Fruit fly (Drosophila melanogaster) whole organism, prepupa: ENCODE measurements around the gene CG17996.

Source experiments
- CG10669 ChIP-seq: fragments of 200-800 bp; sonication (Bioruptor generic); optimal IDR thresholded peaks from 3 replicates; lab custom pipeline; 2018; ENCODE audit warnings: missing biosample characterization, mild to moderate bottlenecking, missing genetic modification characterization, moderate library complexity
- CG11294 ChIP-seq: fragments of 200-800 bp; sonication (Bioruptor generic); IDR thresholded peaks from 2 replicates; pipeline ENCODE4 v1.3.6; 2022; ENCODE audit warnings: missing biosample characterization, missing genetic modification characterization
- CG11762 ChIP-seq: fragments of 200-800 bp; sonication (Bioruptor generic); optimal IDR thresholded peaks from 3 replicates; lab custom pipeline; 2016; ENCODE audit warnings: missing biosample characterization, missing genetic modification characterization; ENCODE audit not compliant: insufficient read depth
- CG16779 ChIP-seq: fragments of 200-800 bp; sonication (Bioruptor generic); optimal IDR thresholded peaks from 3 replicates; lab custom pipeline; 2017; ENCODE audit warnings: missing biosample characterization, mild to moderate bottlenecking, missing genetic modification characterization
- CG32006 ChIP-seq: fragments of 200-800 bp; sonication (Bioruptor generic); optimal IDR thresholded peaks from 3 replicates; lab custom pipeline; 2017; ENCODE audit warnings: missing biosample characterization, mild to moderate bottlenecking, missing genetic modification characterization
- CG3919 ChIP-seq: fragments of 200-800 bp; sonication (Bioruptor generic); optimal IDR thresholded peaks from 3 replicates; lab custom pipeline; 2016; ENCODE audit warnings: missing biosample characterization, missing genetic modification characterization
- CG6276 ChIP-seq: fragments of 200-800 bp; sonication (Bioruptor generic); optimal IDR thresholded peaks from 2 replicates; lab custom pipeline; 2017; ENCODE audit warnings: missing biosample characterization, mild to moderate bottlenecking, missing genetic modification characterization
- CG6808 ChIP-seq: fragments of 200-800 bp; sonication (Bioruptor generic); optimal IDR thresholded peaks from 3 replicates; lab custom pipeline; 2017; ENCODE audit warnings: missing biosample characterization, missing genetic modification characterization, mild to moderate bottlenecking, moderate library complexity, missing genetic modification reagents
- CG7368 ChIP-seq: fragments of 200-800 bp; sonication (Bioruptor generic); optimal IDR thresholded peaks from 3 replicates; lab custom pipeline; 2016; ENCODE audit warnings: missing biosample characterization, missing genetic modification characterization
- CG9139 ChIP-seq: fragments of 200-800 bp; sonication (Bioruptor generic); optimal IDR thresholded peaks from 3 replicates; lab custom pipeline; 2017; ENCODE audit warnings: missing biosample characterization, mild to moderate bottlenecking, missing genetic modification characterization
- Eip75B ChIP-seq: fragments of 200-800 bp; sonication (Bioruptor generic); optimal IDR thresholded peaks from 3 replicates; lab custom pipeline; 2016; ENCODE audit warnings: missing biosample characterization, missing genetic modification characterization
- Eip78C ChIP-seq: fragments of 200-800 bp; sonication (Bioruptor generic); peaks from one replicate; lab custom pipeline; 2016; ENCODE audit warnings: missing biosample characterization, missing genetic modification characterization
- Ets21C ChIP-seq: fragments of 200-800 bp; sonication (Bioruptor generic); optimal IDR thresholded peaks from 3 replicates; lab custom pipeline; 2016; ENCODE audit warnings: missing biosample characterization, missing genetic modification characterization
- Ets96B ChIP-seq: fragments of 200-800 bp; optimal IDR thresholded peaks from 2 replicates; lab custom pipeline; 2019; ENCODE audit warnings: missing biosample characterization, mild to moderate bottlenecking, missing genetic modification characterization, moderate library complexity
- Gug ChIP-seq: fragments of 200-800 bp; sonication (Bioruptor generic); IDR thresholded peaks from 2 replicates; pipeline ENCODE4 v1.3.6; 2022; ENCODE audit warnings: missing biosample characterization, missing genetic modification characterization
- Hr38 ChIP-seq: sonication (Bioruptor generic); optimal IDR thresholded peaks from 2 replicates; lab custom pipeline; 2016; ENCODE audit warnings: missing biosample characterization, missing genetic modification characterization
- Hr39 ChIP-seq: fragments of 200-800 bp; sonication (Bioruptor generic); optimal IDR thresholded peaks from 2 replicates; lab custom pipeline; 2016; ENCODE audit warnings: missing biosample characterization, missing genetic modification characterization
- Hr4 ChIP-seq: fragments of 200-800 bp; sonication (Bioruptor generic); optimal IDR thresholded peaks from 3 replicates; lab custom pipeline; 2016; ENCODE audit warnings: missing biosample characterization, missing genetic modification characterization
- Smox ChIP-seq: fragments of 200-800 bp; sonication (Bioruptor generic); optimal IDR thresholded peaks from 3 replicates; lab custom pipeline; 2016; ENCODE audit warnings: missing biosample characterization, missing genetic modification characterization
- Sox102F ChIP-seq: fragments of 200-800 bp; sonication (Bioruptor generic); optimal IDR thresholded peaks from 2 replicates; lab custom pipeline; 2016; ENCODE audit warnings: missing biosample characterization, mild to moderate bottlenecking, missing genetic modification characterization
- Sox15 ChIP-seq: fragments of 200-800 bp; sonication (Bioruptor generic); optimal IDR thresholded peaks from 3 replicates; lab custom pipeline; 2016; ENCODE audit warnings: missing biosample characterization, missing genetic modification characterization
- achi ChIP-seq: fragments of 200-800 bp; sonication (Bioruptor generic); optimal IDR thresholded peaks from 3 replicates; lab custom pipeline; 2016; ENCODE audit warnings: missing biosample characterization, missing genetic modification characterization
- acj6 ChIP-seq: fragments of 200-800 bp; sonication (Bioruptor generic); optimal IDR thresholded peaks from 3 replicates; lab custom pipeline; 2016; ENCODE audit warnings: missing biosample characterization, missing genetic modification characterization
- cyc ChIP-seq: fragments of 200-800 bp; sonication (Bioruptor generic); optimal IDR thresholded peaks from 3 replicates; lab custom pipeline; 2016; ENCODE audit warnings: missing biosample characterization, missing genetic modification characterization
- dac ChIP-seq: fragments of 200-800 bp; sonication (Bioruptor generic); optimal IDR thresholded peaks from 2 replicates; lab custom pipeline; 2017; ENCODE audit warnings: missing biosample characterization, mild to moderate bottlenecking, missing genetic modification characterization
- dsx ChIP-seq: fragments of 200-800 bp; optimal IDR thresholded peaks from 3 replicates; lab custom pipeline; 2019; ENCODE audit warnings: missing biosample characterization, mild to moderate bottlenecking, missing genetic modification characterization, moderate library complexity; ENCODE audit not compliant: poor library complexity, severe bottlenecking
- eg ChIP-seq: fragments of 200-800 bp; sonication (Bioruptor generic); IDR thresholded peaks from 3 replicates; pipeline ENCODE4 v1.3.6; 2022; ENCODE audit warnings: missing biosample characterization, missing genetic modification characterization
- esn ChIP-seq: fragments of 200-800 bp; sonication (Bioruptor generic); optimal IDR thresholded peaks from 2 replicates; lab custom pipeline; 2016; ENCODE audit warnings: missing biosample characterization, mild to moderate bottlenecking, missing genetic modification characterization, moderate library complexity
- net ChIP-seq: fragments of 200-800 bp; sonication (Bioruptor generic); optimal IDR thresholded peaks from 3 replicates; lab custom pipeline; 2016; ENCODE audit warnings: missing biosample characterization, missing genetic modification characterization
- pdm3 ChIP-seq: fragments of 200-800 bp; sonication (Bioruptor generic); optimal IDR thresholded peaks from 3 replicates; lab custom pipeline; 2016; ENCODE audit warnings: missing biosample characterization, missing genetic modification characterization
- salr ChIP-seq, 2 experiments: fragments of 200-800 bp; sonication (Bioruptor generic); optimal IDR thresholded peaks; 3 replicates each; lab custom pipeline; 2016 to 2018; ENCODE audit warnings: missing biosample characterization in 2 of 2, missing genetic modification characterization in 2 of 2, mild to moderate bottlenecking in 1 of 2
- ss ChIP-seq, 2 experiments: fragments of 200-800 bp; sonication (Bioruptor generic); optimal IDR thresholded peaks; 2 replicates in 1 of 2; 3 replicates in 1 of 2; lab custom pipeline; 2017 to 2018; ENCODE audit warnings: mild to moderate bottlenecking in 2 of 2, missing biosample characterization in 2 of 2, missing genetic modification characterization in 2 of 2, moderate library complexity in 1 of 2
- topi ChIP-seq: fragments of 200-800 bp; sonication (Bioruptor generic); optimal IDR thresholded peaks from 3 replicates; lab custom pipeline; 2016; ENCODE audit warnings: missing biosample characterization, missing genetic modification characterization
- vri ChIP-seq: fragments of 200-800 bp; sonication (Bioruptor generic); optimal IDR thresholded peaks from 3 replicates; lab custom pipeline; 2016; ENCODE audit warnings: missing biosample characterization, mild to moderate bottlenecking, missing genetic modification characterization

The CG17996 gene

DNA sequence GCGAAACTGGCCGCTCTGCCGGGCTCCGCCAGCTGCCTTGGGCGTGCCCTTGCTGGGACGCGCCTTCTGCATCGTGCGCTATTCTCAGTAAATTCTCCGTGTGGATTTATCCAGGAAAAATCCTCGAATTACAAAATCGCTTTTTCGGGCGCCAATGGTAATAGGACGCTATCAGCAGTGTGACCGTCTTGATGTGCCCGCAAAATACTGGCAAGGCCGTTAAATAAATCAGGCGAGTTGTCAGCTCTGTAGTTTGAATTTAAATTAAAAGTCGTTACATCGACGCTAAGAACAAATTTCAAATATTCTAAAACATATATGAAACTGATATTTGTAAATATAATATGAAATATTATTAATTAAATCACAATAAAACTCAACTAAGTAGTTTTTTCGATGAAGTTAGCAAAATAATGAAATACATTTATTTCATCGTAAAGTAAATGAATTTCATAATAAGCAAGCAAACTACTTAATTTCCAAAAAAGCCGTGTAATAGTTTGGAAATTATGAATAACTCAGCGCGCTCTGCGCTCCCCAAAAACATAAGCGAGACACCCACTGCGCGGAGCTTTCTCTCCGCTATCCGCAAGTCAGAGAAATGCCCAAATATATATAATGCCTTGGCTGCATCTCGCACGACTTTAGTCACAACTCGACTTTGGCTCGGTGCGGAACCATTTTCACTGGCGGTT lies 7.5 kb upstream of the CG17996 start, which contains the start of the genes glu and ChLD3:
Gene glu (minus strand): TSS at position 183 of the 695 bp plus-strand sequence.
Gene ChLD3 (plus strand): TSS at position 645 of the 695 bp plus-strand sequence.
- TF ChIP-seq CG16779 (tag; lab: Kevin White, UChicago) (no peak), Gug (no peak), pdm3 (GFP tag; lab: Kevin White, UChicago) (no peak), Smox (no peak), CG7368 (no peak), Hr39 (GFP tag; lab: Kevin White, UChicago) (no peak), CG11294 (GFP tag; lab: Robert Waterston, UW) (no peak)

- TF ChIP-seq CG32006 (GFP tag; lab: Kevin White, UChicago) = no peak
- TF ChIP-seq dsx (GFP tag; lab: Kevin White, UChicago) = no peak
- no peak for TF ChIP-seq CG11294 (GFP tag; lab: Robert Waterston, UW)
- no peak for TF ChIP-seq CG6276 (GFP tag; lab: Kevin White, UChicago)
- no peak for TF ChIP-seq Sox102F (GFP tag; lab: Kevin White, UChicago)
- no peak for TF ChIP-seq dac (GFP tag; lab: Kevin White, UChicago)
- TF ChIP-seq Sox15 = no peak
- no peak for TF ChIP-seq Hr4 (GFP tag; lab: Kevin White, UChicago)
- no peak for TF ChIP-seq CG3919
- TF ChIP-seq CG10669 = no peak
- no peak for TF ChIP-seq CG11762 (GFP tag; lab: Kevin White, UChicago)
- TF ChIP-seq esn = no peak
- no peak for TF ChIP-seq ss (GFP tag; optimal IDR thresholded peaks at IDR 0.05; lab: Kevin White, UChicago)
- no peak for TF ChIP-seq net (GFP tag; lab: Kevin White, UChicago)
- TF ChIP-seq vri (GFP tag; lab: Kevin White, UChicago) = no peak
Measured at dm6 chr2L:16732338-16732892, 1.6 kb upstream of the CG17996 start, which contains the start of gene Nubp1. TSS of gene Nubp1 (plus strand) at chr2L:16732550.

- TF ChIP-seq Sox15 = no peak
- no peak for TF ChIP-seq ss (GFP tag; optimal IDR thresholded peaks at IDR 0.05; lab: Kevin White, UChicago)
- no peak for TF ChIP-seq Ets96B (tag; lab: Kevin White, UChicago)
- TF ChIP-seq Hr38 (GFP tag; lab: Kevin White, UChicago) = no peak
- no peak for TF ChIP-seq topi (GFP tag; lab: Kevin White, UChicago)
- TF ChIP-seq cyc = no peak
- TF ChIP-seq achi (GFP tag; lab: Kevin White, UChicago) = no peak
- TF ChIP-seq salr (GFP tag; optimal IDR thresholded peaks at IDR 0.05; lab: Kevin White, UChicago) = no peak
- TF ChIP-seq Ets21C (GFP tag; lab: Kevin White, UChicago) = no peak
- no peak for TF ChIP-seq acj6 (GFP tag; lab: Kevin White, UChicago)
- no peak for TF ChIP-seq CG6808 (GFP tag; lab: Kevin White, UChicago)
- TF ChIP-seq Eip78C (GFP tag; lab: Kevin White, UChicago) = no peak
- no peak for TF ChIP-seq CG9139 (GFP tag; lab: Kevin White, UChicago)
- no peak for TF ChIP-seq eg (GFP tag; lab: Robert Waterston, UW)
Measured at dm6 chr2L:16731799-16732198, 960 bp upstream of the CG17996 start, which contains the start of gene Prosbeta4. TSS of gene Prosbeta4 (minus strand) at chr2L:16732133.

- TF ChIP-seq Eip75B (GFP tag; lab: Kevin White, UChicago) (no peak), esn (peak; percentile 47)
Measured at dm6 chr2L:16729556-16729955, 1.3 kb downstream of the CG17996 start, which contains the start of gene Tsen2. TSS of gene Tsen2 (plus strand) at chr2L:16729777.
